Fruit fly (Drosophila melanogaster) whole organism, pupa: ENCODE data around the gene SsRbeta.

ENCODE experiments used
- CG10348 ChIP-seq: fragments of 200-800 bp; sonication (Bioruptor generic); IDR thresholded peaks from 2 replicates; pipeline ENCODE4 v1.3.6; 2022; ENCODE audit warnings: missing biosample characterization, missing genetic modification characterization
- CG12605 ChIP-seq: fragments of 200-800 bp; sonication (Bioruptor generic); IDR thresholded peaks from 2 replicates; pipeline ENCODE4 v1.3.6; 2022; ENCODE audit warnings: missing biosample characterization, missing genetic modification characterization
- CG13204 ChIP-seq: fragments of 200-800 bp; sonication (Bioruptor generic); optimal IDR thresholded peaks from 2 replicates; lab custom pipeline; 2018; ENCODE audit warnings: missing biosample characterization, mild to moderate bottlenecking, missing genetic modification characterization, moderate library complexity
- CG14655 ChIP-seq: fragments of 200-800 bp; sonication (Bioruptor generic); optimal IDR thresholded peaks from 3 replicates; lab custom pipeline; 2017; ENCODE audit warnings: mild to moderate bottlenecking, missing biosample characterization, missing genetic modification reagents, missing genetic modification characterization
- CG15710 ChIP-seq: fragments of 200-800 bp; sonication (Bioruptor generic); optimal IDR thresholded peaks from 2 replicates; lab custom pipeline; 2018; ENCODE audit warnings: missing biosample characterization, mild to moderate bottlenecking, missing genetic modification characterization, moderate library complexity
- CG17806 ChIP-seq: fragments of 200-800 bp; sonication (Bioruptor generic); optimal IDR thresholded peaks from 2 replicates; lab custom pipeline; 2018; ENCODE audit warnings: missing biosample characterization, mild to moderate bottlenecking, missing genetic modification characterization, moderate library complexity
- CG32121 ChIP-seq: fragments of 200-800 bp; sonication (Bioruptor generic); IDR thresholded peaks from 2 replicates; pipeline ENCODE4 v1.3.6; 2022; ENCODE audit warnings: missing biosample characterization, missing genetic modification characterization
- CG34367 ChIP-seq: fragments of 200-800 bp; sonication (Bioruptor generic); optimal IDR thresholded peaks from 2 replicates; lab custom pipeline; 2018; ENCODE audit warnings: missing biosample characterization, mild to moderate bottlenecking, missing genetic modification characterization
- CG4496 ChIP-seq: fragments of 200-800 bp; sonication (Bioruptor generic); IDR thresholded peaks from 3 replicates; pipeline ENCODE4 v1.3.6; 2022; ENCODE audit warnings: missing biosample characterization, missing genetic modification characterization
- CG8159 ChIP-seq: fragments of 200-800 bp; sonication (Bioruptor generic); optimal IDR thresholded peaks from 3 replicates; lab custom pipeline; 2018; ENCODE audit warnings: missing biosample characterization, mild to moderate bottlenecking, missing genetic modification characterization, moderate library complexity
- CG8301 ChIP-seq: fragments of 200-800 bp; sonication (Bioruptor generic); optimal IDR thresholded peaks from 2 replicates; lab custom pipeline; 2018; ENCODE audit warnings: missing biosample characterization, mild to moderate bottlenecking, missing genetic modification characterization
- CG9948 ChIP-seq: fragments of 200-800 bp; sonication (Bioruptor generic); optimal IDR thresholded peaks from 2 replicates; lab custom pipeline; 2018; ENCODE audit warnings: missing biosample characterization, mild to moderate bottlenecking, missing genetic modification characterization, moderate library complexity
- D1 ChIP-seq: fragments of 200-800 bp; sonication (Bioruptor generic); optimal IDR thresholded peaks from 2 replicates; lab custom pipeline; 2018; ENCODE audit warnings: missing biosample characterization, mild to moderate bottlenecking, missing genetic modification characterization, moderate library complexity
- EcR ChIP-seq: fragments of 200-800 bp; sonication (Bioruptor generic); optimal IDR thresholded peaks from 3 replicates; lab custom pipeline; 2019; ENCODE audit warnings: missing biosample characterization, missing genetic modification characterization, mild to moderate bottlenecking, moderate library complexity, missing genetic modification reagents
- Ets98B ChIP-seq: fragments of 200-800 bp; sonication (Bioruptor generic); IDR thresholded peaks from 2 replicates; pipeline ENCODE4 v1.3.6; 2022; ENCODE audit warnings: missing biosample characterization, missing genetic modification characterization
- Pif1A ChIP-seq: fragments of 200-800 bp; sonication (Bioruptor generic); optimal IDR thresholded peaks from 3 replicates; lab custom pipeline; 2016; ENCODE audit warnings: missing biosample characterization, missing genetic modification characterization
- Pif1B ChIP-seq: fragments of 200-800 bp; sonication (Bioruptor generic); optimal IDR thresholded peaks from 3 replicates; lab custom pipeline; 2016; ENCODE audit warnings: missing biosample characterization, missing genetic modification characterization
- Snoo ChIP-seq: fragments of 200-800 bp; sonication (Bioruptor generic); optimal IDR thresholded peaks from 3 replicates; lab custom pipeline; 2017; ENCODE audit warnings: missing biosample characterization, mild to moderate bottlenecking, missing genetic modification characterization, inconsistent platforms
- fd96Ca ChIP-seq: fragments of 200-800 bp; sonication (Bioruptor generic); IDR thresholded peaks from 3 replicates; pipeline ENCODE4 v1.3.6; 2022; ENCODE audit warnings: missing biosample characterization, missing genetic modification characterization
- gl ChIP-seq: fragments of 200-800 bp; sonication (Bioruptor generic); optimal IDR thresholded peaks from 2 replicates; lab custom pipeline; 2018; ENCODE audit warnings: missing biosample characterization, mild to moderate bottlenecking, missing genetic modification characterization
- rn ChIP-seq: fragments of 200-800 bp; sonication (Bioruptor generic); IDR thresholded peaks from 2 replicates; pipeline ENCODE4 v1.3.6; 2022; ENCODE audit warnings: missing biosample characterization, missing genetic modification characterization

Gene SsRbeta

dm6 chr3L:16158322-16158721, 28.9 kb downstream of the SsRbeta start:
- TF ChIP-seq Ets98B (GFP tag; lab: Robert Waterston, UW) (peak; percentile 29; the same call in 1 of the 2 replicates), CG15710 (tag; lab: Kevin White, UChicago) (no peak), EcR (GFP tag; lab: Kevin White, UChicago) (peak; percentile 71)

DNA sequence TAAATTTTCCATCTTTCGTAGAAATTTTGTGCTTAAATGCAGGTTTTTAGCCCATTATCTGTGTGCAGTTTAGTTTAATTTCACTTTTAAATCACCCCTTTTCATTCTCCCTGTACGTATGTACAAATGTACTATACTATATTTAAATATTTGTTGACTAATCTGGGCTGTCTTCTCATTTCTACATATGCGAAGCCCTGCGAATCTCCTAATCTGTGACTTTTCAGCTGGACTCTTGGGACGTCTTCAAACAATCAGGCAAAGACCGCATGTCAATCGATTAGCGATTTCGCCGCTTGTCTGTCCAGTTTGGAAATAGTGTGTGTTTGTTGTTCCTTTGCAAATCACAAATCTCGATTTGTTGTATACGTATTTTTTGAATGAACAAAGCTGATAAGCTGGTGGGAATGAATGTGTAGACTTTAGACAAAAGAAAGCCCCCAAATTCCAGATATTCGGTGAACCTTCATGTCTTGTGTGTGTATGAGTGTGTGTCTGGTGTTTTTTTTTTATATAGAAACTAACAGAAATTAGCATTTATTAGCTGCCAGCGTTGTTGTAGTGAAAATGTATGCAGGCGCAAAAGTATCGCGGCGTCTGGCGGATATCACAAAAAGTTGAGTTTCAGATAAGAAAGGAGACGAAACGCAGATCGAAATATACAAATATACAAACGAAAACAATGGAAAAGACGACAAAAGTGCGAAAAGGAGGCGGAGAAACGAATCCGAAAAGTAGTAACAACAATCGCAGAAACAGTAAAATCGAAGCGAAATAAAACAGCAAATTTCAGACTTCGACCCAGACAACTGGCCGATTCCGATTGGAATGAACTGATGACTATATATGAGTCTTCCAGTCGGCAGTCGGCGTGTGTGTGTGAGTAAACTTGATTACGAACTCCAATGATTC, 30.0 kb downstream of the SsRbeta start:
- TF ChIP-seq D1 (tag; lab: Kevin White, UChicago): no peak
- TF ChIP-seq CG32121: no peak
- TF ChIP-seq Pif1A (GFP tag; lab: Kevin White, UChicago): no peak
- TF ChIP-seq EcR (GFP tag; lab: Kevin White, UChicago): peak; percentile 41
- no peak for TF ChIP-seq CG8301 (tag; lab: Kevin White, UChicago)
- TF ChIP-seq gl: peak; percentile 45
- no peak for TF ChIP-seq CG9948 (tag; lab: Kevin White, UChicago)
- TF ChIP-seq CG17806 (tag; lab: Kevin White, UChicago): no peak
- TF ChIP-seq CG34367 (tag; lab: Kevin White, UChicago): no peak
- no peak for TF ChIP-seq CG10348
- no peak; the same call in 2 of the 3 replicates for TF ChIP-seq CG4496 (GFP tag; lab: Robert Waterston, UW)
- peak; percentile 19 for TF ChIP-seq Snoo (tag; lab: Kevin White, UChicago)
- TF ChIP-seq CG15710 (tag; lab: Kevin White, UChicago): no peak

- TF ChIP-seq CG14655 (no peak), D1 (tag; lab: Kevin White, UChicago) (no peak), rn (GFP tag; lab: Robert Waterston, UW) (no peak), EcR (GFP tag; lab: Kevin White, UChicago) (no peak), gl (no peak), CG13204 (GFP tag; lab: Kevin White, UChicago) (no peak), CG34367 (tag; lab: Kevin White, UChicago) (no peak), CG8159 (tag; lab: Kevin White, UChicago) (no peak), CG32121 (no peak), CG15710 (tag; lab: Kevin White, UChicago) (no peak), CG10348 (no peak), Ets98B (GFP tag; lab: Robert Waterston, UW) (no peak), CG8301 (tag; lab: Kevin White, UChicago) (no peak), Pif1B (no peak), fd96Ca (GFP tag; lab: Robert Waterston, UW) (no peak)
Observed at dm6 chr3L:16160073-16160398, 30.6 kb downstream of the SsRbeta start.

DNA sequence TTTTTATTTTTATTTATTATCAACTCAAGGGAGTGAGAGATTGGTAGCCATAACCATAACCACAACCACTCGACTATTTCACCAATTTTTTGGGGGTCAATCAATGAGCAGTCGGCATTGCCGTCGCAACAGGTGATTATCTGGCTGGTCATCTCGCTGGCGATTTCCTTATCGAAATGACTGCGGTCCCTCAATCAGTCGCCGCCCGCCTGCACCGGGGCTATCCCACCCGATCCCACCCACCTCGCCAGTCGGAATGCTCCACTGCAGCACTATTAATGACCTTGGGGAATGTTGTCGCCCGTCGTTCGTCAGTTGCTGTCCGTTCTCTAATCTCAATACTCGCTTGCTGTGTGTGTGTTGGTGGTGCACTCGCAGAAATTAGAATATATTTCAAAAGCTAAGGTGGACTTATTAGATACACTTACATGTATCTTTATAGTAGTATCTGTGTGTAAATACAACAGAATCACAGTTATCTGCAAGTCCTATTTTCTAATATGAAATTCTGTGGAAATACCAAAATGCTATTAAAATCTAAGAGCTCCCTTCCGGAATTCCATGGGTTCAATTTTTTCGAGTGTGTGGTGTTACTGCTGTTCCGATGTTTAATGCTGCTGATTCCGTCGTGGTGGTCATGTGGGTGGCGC, 31.1 kb downstream of the SsRbeta start:
- TF ChIP-seq CG17806 (tag; lab: Kevin White, UChicago) (peak; percentile 36), CG14655 (peak; percentile 63), CG9948 (tag; lab: Kevin White, UChicago) (peak; percentile 31), fd96Ca (GFP tag; lab: Robert Waterston, UW) (0 out of 3 replicates have a peak, but pooled peaks have one; percentile 20), EcR (GFP tag; lab: Kevin White, UChicago) (no peak), CG34367 (tag; lab: Kevin White, UChicago) (no peak), CG32121 (0 out of 2 replicates have a peak, but pooled peaks have one; percentile 38), gl (no peak), CG8301 (tag; lab: Kevin White, UChicago) (peak; percentile 60), Ets98B (GFP tag; lab: Robert Waterston, UW) (no peak), CG15710 (tag; lab: Kevin White, UChicago) (peak; percentile 40), Pif1B (no peak), Pif1A (GFP tag; lab: Kevin White, UChicago) (peak; percentile 4), CG8159 (tag; lab: Kevin White, UChicago) (peak; percentile 7)

DNA sequence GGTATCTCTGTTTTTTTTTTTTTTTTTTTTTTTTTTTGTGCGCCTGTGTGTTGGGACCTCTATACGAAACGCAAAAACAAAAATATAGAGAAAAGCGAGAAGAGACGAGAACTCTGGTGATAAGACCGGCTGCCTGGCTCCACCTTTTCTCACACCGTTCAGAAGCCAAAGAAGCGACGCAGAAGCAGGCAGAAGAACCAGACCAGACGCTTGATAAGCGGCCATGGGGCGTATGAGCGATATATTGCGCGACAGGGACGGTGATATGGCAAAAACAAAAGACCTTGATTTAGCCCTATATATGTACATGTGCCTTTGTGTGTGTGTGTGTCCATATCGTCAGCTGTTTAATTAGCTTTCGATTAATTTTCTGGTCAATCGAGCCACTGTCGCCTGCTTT, 31.7 kb downstream of the SsRbeta start:
- TF ChIP-seq CG14655: no peak
- TF ChIP-seq EcR (GFP tag; lab: Kevin White, UChicago): peak; percentile 40

DNA sequence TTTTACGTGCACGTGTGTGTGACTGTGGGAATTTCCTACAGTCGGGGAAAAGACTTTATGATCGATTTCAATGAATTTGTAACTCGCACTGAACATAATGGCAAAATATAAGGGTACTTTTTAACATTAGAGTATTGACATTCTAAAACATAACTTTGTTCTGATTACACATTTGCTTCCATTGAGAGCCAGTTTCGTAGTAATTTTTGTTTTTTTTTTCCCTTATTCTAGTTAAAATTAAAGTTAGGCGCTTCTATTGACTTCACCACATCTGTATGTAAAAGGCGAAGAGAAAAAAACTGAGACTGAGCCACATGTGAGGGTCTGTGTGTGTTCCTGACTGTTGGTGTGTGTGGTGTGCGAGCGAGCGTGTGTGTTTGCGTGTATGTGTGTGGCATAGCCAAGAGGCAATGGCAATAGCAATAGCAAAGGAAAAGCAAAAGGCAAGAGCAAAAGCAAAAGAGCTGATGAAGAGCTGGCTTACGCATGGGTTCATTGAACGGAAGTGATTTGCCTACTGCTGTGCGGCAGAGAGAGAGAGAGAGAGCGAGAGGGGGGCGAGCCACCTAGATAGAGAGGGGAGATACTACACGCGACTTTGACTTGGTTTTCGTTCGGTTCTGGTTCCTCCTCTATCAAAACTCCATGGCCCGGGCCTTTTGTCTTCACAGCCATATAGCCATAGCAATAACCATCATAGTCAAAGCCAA, 32.6 kb downstream of the SsRbeta start:
- TF ChIP-seq CG15710 (tag; lab: Kevin White, UChicago) (peak; percentile 75), rn (GFP tag; lab: Robert Waterston, UW) (no peak), CG8301 (tag; lab: Kevin White, UChicago) (peak; percentile 88), CG12605 (GFP tag; lab: Robert Waterston, UW) (peak; percentile 48; the same call in 1 of the 2 replicates), CG34367 (tag; lab: Kevin White, UChicago) (peak; percentile 63), fd96Ca (GFP tag; lab: Robert Waterston, UW) (peak; percentile 52), Ets98B (GFP tag; lab: Robert Waterston, UW) (peak; percentile 74), EcR (GFP tag; lab: Kevin White, UChicago) (peak; percentile 95), CG17806 (tag; lab: Kevin White, UChicago) (peak; percentile 64), CG8159 (tag; lab: Kevin White, UChicago) (peak; percentile 72), CG9948 (tag; lab: Kevin White, UChicago) (peak; percentile 66), CG4496 (GFP tag; lab: Robert Waterston, UW) (peak; percentile 65), gl (no peak), CG13204 (GFP tag; lab: Kevin White, UChicago) (no peak), D1 (tag; lab: Kevin White, UChicago) (no peak), Pif1B (peak; percentile 61), CG14655 (peak; percentile 90), Pif1A (GFP tag; lab: Kevin White, UChicago) (peak; percentile 82), CG10348 (0 out of 2 replicates have a peak, but pooled peaks have one; percentile 10), Snoo (tag; lab: Kevin White, UChicago) (peak; percentile 18), CG32121 (peak; percentile 39; the same call in 1 of the 2 replicates)
